Fruit fly (Drosophila melanogaster) whole organism, embryonic: Measurements from ENCODE around the gene Cpr11B.

Experiments
- Blimp-1 ChIP-seq: fragments of 200-800 bp; sonication (Bioruptor generic); optimal IDR thresholded peaks from 3 replicates; lab custom pipeline; 2018; ENCODE audit warnings: missing biosample characterization, missing genetic modification characterization, mild to moderate bottlenecking, moderate library complexity, missing genetic modification reagents
- Bteb2 ChIP-seq: fragments of 200-800 bp; sonication (Bioruptor generic); optimal IDR thresholded peaks from 2 replicates; lab custom pipeline; 2016; ENCODE audit warnings: missing biosample characterization, missing genetic modification characterization
- C15 ChIP-seq: fragments of 200-800 bp; sonication (Bioruptor generic); IDR thresholded peaks from 3 replicates; pipeline ENCODE4 v1.3.6; 2022; ENCODE audit warnings: missing biosample characterization, missing genetic modification characterization
- CG10565 ChIP-seq: fragments of 200-800 bp; sonication (Bioruptor generic); optimal IDR thresholded peaks from 3 replicates; lab custom pipeline; 2016; ENCODE audit warnings: missing biosample characterization, mild to moderate bottlenecking, missing genetic modification characterization
- CG1233 ChIP-seq: fragments of 200-800 bp; sonication (Bioruptor generic); optimal IDR thresholded peaks from 4 replicates; lab custom pipeline; 2018; ENCODE audit warnings: missing biosample characterization, mild to moderate bottlenecking, missing genetic modification characterization
- CG13287 ChIP-seq: fragments of 200-800 bp; sonication (Bioruptor generic); IDR thresholded peaks from 2 replicates; pipeline ENCODE4 v1.3.6; 2022; ENCODE audit warnings: missing biosample characterization, missing genetic modification characterization; ENCODE audit not compliant: partially characterized antibody
- CG14441 ChIP-seq: fragments of 200-800 bp; sonication (Bioruptor generic); IDR thresholded peaks from 2 replicates; pipeline ENCODE4 v1.3.6; 2022; ENCODE audit warnings: missing biosample characterization, missing genetic modification characterization
- CG15269 ChIP-seq: fragments of 200-800 bp; sonication (Bioruptor generic); optimal IDR thresholded peaks from 2 replicates; lab custom pipeline; 2018; ENCODE audit warnings: missing biosample characterization, mild to moderate bottlenecking, missing genetic modification characterization, moderate library complexity
- CG15696 ChIP-seq: fragments of 200-800 bp; sonication (Bioruptor generic); optimal IDR thresholded peaks from 2 replicates; lab custom pipeline; 2019; ENCODE audit warnings: missing biosample characterization, mild to moderate bottlenecking, missing genetic modification characterization, moderate library complexity
- CG17568 ChIP-seq: fragments of 200-800 bp; sonication (Bioruptor generic); optimal IDR thresholded peaks from 2 replicates; lab custom pipeline; 2018; ENCODE audit warnings: missing biosample characterization, mild to moderate bottlenecking, missing genetic modification characterization, moderate library complexity
- CG17802 ChIP-seq: fragments of 200-800 bp; sonication (Bioruptor generic); optimal IDR thresholded peaks from 2 replicates; lab custom pipeline; 2018; ENCODE audit warnings: missing biosample characterization, mild to moderate bottlenecking, missing genetic modification characterization, moderate library complexity
- CG2199 ChIP-seq: fragments of 200-800 bp; sonication (Bioruptor generic); IDR thresholded peaks from 3 replicates; pipeline ENCODE4 v1.3.6; 2022; ENCODE audit warnings: missing biosample characterization, missing genetic modification characterization
- CG3065 ChIP-seq: fragments of 200-800 bp; sonication (Bioruptor generic); optimal IDR thresholded peaks from 2 replicates; lab custom pipeline; 2016; ENCODE audit warnings: missing biosample characterization, missing genetic modification characterization
- CG31388 ChIP-seq: fragments of 200-800 bp; sonication (Bioruptor generic); optimal IDR thresholded peaks from 2 replicates; lab custom pipeline; 2016; ENCODE audit warnings: missing biosample characterization, missing genetic modification characterization
- CG32532 ChIP-seq: fragments of 200-800 bp; sonication (Bioruptor generic); IDR thresholded peaks from 2 replicates; pipeline ENCODE4 v1.3.6; 2022; ENCODE audit warnings: missing biosample characterization, missing genetic modification characterization
- CG32772 ChIP-seq: fragments of 200-800 bp; sonication (Bioruptor generic); IDR thresholded peaks from 2 replicates; pipeline ENCODE4 v1.3.6; 2022; ENCODE audit warnings: missing biosample characterization, missing genetic modification characterization
- CG34376 ChIP-seq: fragments of 200-800 bp; sonication (Bioruptor generic); optimal IDR thresholded peaks from 2 replicates; lab custom pipeline; 2018; ENCODE audit warnings: missing biosample characterization, mild to moderate bottlenecking, missing genetic modification characterization
- CG42726 ChIP-seq: fragments of 200-800 bp; sonication (Bioruptor generic); IDR thresholded peaks from 2 replicates; pipeline ENCODE4 v1.3.6; 2022; ENCODE audit warnings: missing biosample characterization, missing genetic modification characterization; ENCODE audit not compliant: partially characterized antibody
- CG5953 ChIP-seq: fragments of 200-800 bp; sonication (Bioruptor generic); IDR thresholded peaks from 2 replicates; pipeline ENCODE4 v1.3.6; 2022; ENCODE audit warnings: missing biosample characterization, missing genetic modification characterization
- CG6175 ChIP-seq: fragments of 200-800 bp; sonication (Bioruptor generic); IDR thresholded peaks from 3 replicates; pipeline ENCODE4 v1.3.6; 2022; ENCODE audit warnings: missing biosample characterization, missing genetic modification characterization
- CG6254 ChIP-seq: fragments of 200-800 bp; sonication (Bioruptor generic); optimal IDR thresholded peaks from 3 replicates; lab custom pipeline; 2017; ENCODE audit warnings: mild to moderate bottlenecking, missing biosample characterization, missing genetic modification reagents, missing genetic modification characterization
- CG6272 ChIP-seq: fragments of 200-800 bp; sonication (Bioruptor generic); IDR thresholded peaks from 2 replicates; pipeline ENCODE4 v1.3.6; 2022; ENCODE audit warnings: missing biosample characterization, missing genetic modification characterization
- CG9609 ChIP-seq: fragments of 200-800 bp; sonication (Bioruptor generic); optimal IDR thresholded peaks from 3 replicates; lab custom pipeline; 2016; ENCODE audit warnings: missing biosample characterization, missing genetic modification characterization
- Dek ChIP-seq: fragments of 200-800 bp; sonication (Bioruptor generic); optimal IDR thresholded peaks from 3 replicates; lab custom pipeline; 2019; ENCODE audit warnings: missing biosample characterization, mild to moderate bottlenecking, missing genetic modification characterization, moderate library complexity
- Ets97D ChIP-seq: fragments of 200-800 bp; sonication (Bioruptor generic); optimal IDR thresholded peaks from 3 replicates; lab custom pipeline; 2016; ENCODE audit warnings: missing biosample characterization, missing genetic modification characterization
- Hr51 ChIP-seq, 2 experiments: fragments of 200-800 bp; sonication (Bioruptor generic); optimal IDR thresholded peaks; 2 replicates in 1 of 2; 3 replicates in 1 of 2; lab custom pipeline; 2016 to 2018; ENCODE audit warnings: missing biosample characterization in 2 of 2, missing genetic modification characterization in 2 of 2, mild to moderate bottlenecking in 1 of 2, moderate library complexity in 1 of 2
- MTF-1 ChIP-seq: fragments of 200-800 bp; sonication (Bioruptor generic); optimal IDR thresholded peaks from 2 replicates; lab custom pipeline; 2018; ENCODE audit warnings: missing biosample characterization, mild to moderate bottlenecking, missing genetic modification characterization, borderline replicate concordance
- Nf-YB ChIP-seq: fragments of 200-800 bp; sonication (Bioruptor generic); optimal IDR thresholded peaks from 3 replicates; lab custom pipeline; 2019; ENCODE audit warnings: missing biosample characterization, mild to moderate bottlenecking, missing genetic modification characterization, moderate library complexity
- PHDP ChIP-seq: fragments of 200-800 bp; sonication (Bioruptor generic); optimal IDR thresholded peaks from 3 replicates; lab custom pipeline; 2018; ENCODE audit warnings: missing biosample characterization, mild to moderate bottlenecking, missing genetic modification characterization, moderate library complexity
- Ptx1 ChIP-seq: fragments of 200-800 bp; sonication (Bioruptor generic); IDR thresholded peaks from 2 replicates; pipeline ENCODE4 v1.3.6; 2022; ENCODE audit warnings: missing biosample characterization, missing genetic modification characterization
- Six4 ChIP-seq: fragments of 200-800 bp; sonication (Bioruptor generic); optimal IDR thresholded peaks from 2 replicates; lab custom pipeline; 2016; ENCODE audit warnings: missing biosample characterization, missing genetic modification characterization
- Vsx1 ChIP-seq: fragments of 200-800 bp; sonication (Bioruptor generic); optimal IDR thresholded peaks from 2 replicates; lab custom pipeline; 2017; ENCODE audit warnings: missing biosample characterization, mild to moderate bottlenecking, missing genetic modification characterization, missing genetic modification reagents
- ap ChIP-seq: fragments of 200-800 bp; sonication (Bioruptor generic); IDR thresholded peaks from 2 replicates; pipeline ENCODE4 v1.3.6; 2022; ENCODE audit warnings: missing biosample characterization, missing genetic modification characterization
- ato ChIP-seq: fragments of 200-800 bp; sonication (Bioruptor generic); IDR thresholded peaks from 2 replicates; pipeline ENCODE4 v1.3.6; 2022; ENCODE audit warnings: missing biosample characterization, missing genetic modification characterization; ENCODE audit not compliant: partially characterized antibody
- chinmo ChIP-seq: fragments of 200-800 bp; sonication (Bioruptor generic); IDR thresholded peaks from 4 replicates; pipeline ENCODE4 v1.3.6; 2022; ENCODE audit warnings: missing biosample characterization, missing genetic modification characterization; ENCODE audit not compliant: partially characterized antibody
- croc ChIP-seq: fragments of 200-800 bp; sonication (Bioruptor generic); conservative IDR thresholded peaks from 3 replicates; pipeline ENCODE4 v1.3.6; 2022; ENCODE audit warnings: missing biosample characterization, missing genetic modification characterization
- da ChIP-seq: fragments of 200-800 bp; sonication (Bioruptor generic); optimal IDR thresholded peaks from 2 replicates; lab custom pipeline; 2016; ENCODE audit warnings: missing biosample characterization, missing genetic modification characterization
- dimm ChIP-seq: fragments of 200-800 bp; sonication (Bioruptor generic); IDR thresholded peaks from 2 replicates; pipeline ENCODE4 v1.3.6; 2022; ENCODE audit warnings: missing biosample characterization, missing genetic modification characterization
- emc ChIP-seq: fragments of 200-800 bp; sonication (Bioruptor generic); optimal IDR thresholded peaks from 2 replicates; lab custom pipeline; 2016; ENCODE audit warnings: missing biosample characterization, missing genetic modification characterization
- fru ChIP-seq: fragments of >200 bp; optimal IDR thresholded peaks from 2 replicates; lab custom pipeline; 2017
- lbe ChIP-seq: fragments of 200-800 bp; sonication (Bioruptor generic); optimal IDR thresholded peaks from 2 replicates; lab custom pipeline; 2016; ENCODE audit warnings: missing biosample characterization, mild to moderate bottlenecking, missing genetic modification characterization
- org-1 ChIP-seq: fragments of 200-800 bp; sonication (Bioruptor generic); optimal IDR thresholded peaks from 2 replicates; lab custom pipeline; 2017; ENCODE audit warnings: missing biosample characterization, missing genetic modification characterization
- pum ChIP-seq: fragments of 200-800 bp; sonication (Bioruptor generic); optimal IDR thresholded peaks from 2 replicates; lab custom pipeline; 2016; ENCODE audit warnings: missing biosample characterization, missing genetic modification characterization
- salm ChIP-seq: fragments of 200-800 bp; sonication (Bioruptor generic); optimal IDR thresholded peaks from 2 replicates; lab custom pipeline; 2018; ENCODE audit warnings: missing biosample characterization, mild to moderate bottlenecking, missing genetic modification characterization
- sc ChIP-seq, 3 experiments: fragments of >200 bp in 2 of 3; fragments of 200-800 bp in 1 of 3; sonication (Bioruptor generic) in 1 of 3; optimal IDR thresholded peaks; 2 replicates in 2 of 3; 3 replicates in 1 of 3; lab custom pipeline; 2017; ENCODE audit warnings: mild to moderate bottlenecking in 1 of 3, missing biosample characterization in 1 of 3, missing genetic modification characterization in 1 of 3, missing genetic modification reagents in 1 of 3
- shn ChIP-seq: fragments of 200-800 bp; sonication (Bioruptor generic); optimal IDR thresholded peaks from 3 replicates; lab custom pipeline; 2016; ENCODE audit warnings: missing biosample characterization, missing genetic modification characterization
- slp2 ChIP-seq: fragments of 200-800 bp; sonication (Bioruptor generic); optimal IDR thresholded peaks from 2 replicates; lab custom pipeline; 2016; ENCODE audit warnings: missing biosample characterization, missing genetic modification characterization
- sug ChIP-seq: fragments of 200-800 bp; optimal IDR thresholded peaks from 2 replicates; lab custom pipeline; 2019; ENCODE audit warnings: missing biosample characterization, mild to moderate bottlenecking, missing genetic modification characterization, moderate library complexity
- usp ChIP-seq: fragments of >200 bp; optimal IDR thresholded peaks from 2 replicates; lab custom pipeline; 2017; ENCODE audit warnings: missing biosample characterization, missing genetic modification characterization
- zf30C ChIP-seq: fragments of 200-800 bp; sonication (Bioruptor generic); optimal IDR thresholded peaks from 3 replicates; lab custom pipeline; 2018; ENCODE audit warnings: missing biosample characterization, mild to moderate bottlenecking, missing genetic modification characterization

The Cpr11B gene

dm6 chrX:12567663-12568062, 14.7 kb downstream of the Cpr11B start (continued):
- TF ChIP-seq Vsx1 (GFP tag; lab: Kevin White, UChicago) (peak; percentile 27), CG6254 (GFP tag; lab: Kevin White, UChicago) (peak; percentile 33), sc (optimal IDR thresholded peaks at IDR 0.05; lab: Kevin White, UChicago) (no peak), sc (GFP tag; optimal IDR thresholded peaks at IDR 0.05; lab: Kevin White, UChicago) (no peak), CG5953 (GFP tag; lab: Robert Waterston, UW) (no peak), salm (tag; lab: Kevin White, UChicago) (peak; percentile 71), org-1 (GFP tag; lab: Kevin White, UChicago) (peak; percentile 70), PHDP (tag; lab: Kevin White, UChicago) (peak; percentile 91), lbe (GFP tag; lab: Kevin White, UChicago) (no peak), CG9609 (GFP tag; lab: Kevin White, UChicago) (no peak), C15 (GFP tag; lab: Robert Waterston, UW) (peak; percentile 60; the same call in 1 of the 3 replicates), da (no peak), Hr51 (GFP tag; optimal IDR thresholded peaks at IDR 0.05; lab: Kevin White, UChicago) (peak in 1 of 2 experiments; percentile 86), CG17802 (tag; lab: Kevin White, UChicago) (no peak), CG3065 (no peak), fru (no peak), CG17568 (GFP tag; lab: Kevin White, UChicago) (peak; percentile 55), chinmo (no peak), Dek (tag; lab: Kevin White, UChicago) (peak; percentile 90), Blimp-1 (GFP tag; lab: Kevin White, UChicago) (peak; percentile 76), ap (GFP tag; lab: Robert Waterston, UW) (peak; percentile 34; the same call in 1 of the 2 replicates), CG31388 (GFP tag; lab: Kevin White, UChicago) (no peak), usp (GFP tag; lab: Kevin White, UChicago) (no peak), Bteb2 (GFP tag; lab: Kevin White, UChicago) (no peak), ato (GFP tag; lab: Robert Waterston, UW) (no peak), Ets97D (GFP tag; lab: Kevin White, UChicago) (no peak), CG6175 (GFP tag; lab: Robert Waterston, UW) (0 out of 3 replicates have a peak, but pooled peaks have one; percentile 19), CG32532 (GFP tag; lab: Robert Waterston, UW) (peak; percentile 90), Nf-YB (GFP tag; lab: Kevin White, UChicago) (peak; percentile 60), CG34376 (GFP tag; lab: Kevin White, UChicago) (peak; percentile 81), CG1233 (GFP tag; lab: Kevin White, UChicago) (peak; percentile 74), CG15269 (tag; lab: Kevin White, UChicago) (peak; percentile 91), dimm (peak; percentile 45; the same call in 1 of the 2 replicates), CG14441 (GFP tag; lab: Robert Waterston, UW) (peak; percentile 38; the same call in 1 of the 2 replicates), MTF-1 (peak; percentile 54), zf30C (no peak), shn (GFP tag; lab: Kevin White, UChicago) (no peak), pum (GFP tag; lab: Kevin White, UChicago) (no peak), CG6272 (GFP tag; lab: Robert Waterston, UW) (peak; percentile 53), Ptx1 (GFP tag; lab: Robert Waterston, UW) (peak; percentile 75), CG32772 (GFP tag; lab: Robert Waterston, UW) (peak; percentile 67), slp2 (GFP tag; lab: Kevin White, UChicago) (no peak), emc (GFP tag; lab: Kevin White, UChicago) (no peak), sug (tag; lab: Kevin White, UChicago) (peak; percentile 85), CG10565 (GFP tag; lab: Kevin White, UChicago) (no peak), CG13287 (GFP tag; lab: Robert Waterston, UW) (no peak), Six4 (GFP tag; lab: Kevin White, UChicago) (peak; percentile 21), croc (GFP tag; lab: Robert Waterston, UW) (peak; percentile 32; the same call in 1 of the 3 replicates), CG42726 (GFP tag; lab: Robert Waterston, UW) (no peak), CG2199 (GFP tag; lab: Robert Waterston, UW) (no peak), CG15696 (tag; lab: Kevin White, UChicago) (peak; percentile 46)
